Fruit fly (Drosophila melanogaster) ovary, adult (tissue): ENCODE data around the gene CCDC53.

Experiments
- CG17801 ChIP-seq: fragments of 200-800 bp; optimal IDR thresholded peaks from 2 replicates; lab custom pipeline; 2019; ENCODE audit warnings: missing biosample characterization, mild to moderate bottlenecking, missing genetic modification characterization, moderate library complexity; ENCODE audit not compliant: partially characterized antibody

The CCDC53 gene

dm6 chr2L:8043282-8043668, 2.4 kb downstream of the CCDC53 start, which contains the start of gene Megf8:
Megf8 (plus strand) TSS chr2L:8043471.
- peak; percentile 7 for TF ChIP-seq CG17801 (GFP tag; lab: Kevin White, UChicago)

dm6 chr2L:8071112-8071976, 30.4 kb downstream of the CCDC53 start, which contains the start of gene poe:
poe (minus strand) TSS chr2L:8071624.
- TF ChIP-seq CG17801 (GFP tag; lab: Kevin White, UChicago) = peak; percentile 65

dm6 chr2L:8072692-8073091, 31.8 kb downstream of the CCDC53 start, which contains the start of the genes MED20 and Trf:
MED20 (minus strand) TSS chr2L:8072848.
Trf (plus strand) TSS chr2L:8072895.
- no peak for TF ChIP-seq CG17801 (GFP tag; lab: Kevin White, UChicago)

dm6 chr2L:8080645-8081044, 39.7 kb downstream of the CCDC53 start:
- TF ChIP-seq CG17801 (GFP tag; lab: Kevin White, UChicago) = no peak

- no peak for TF ChIP-seq CG17801 (GFP tag; lab: Kevin White, UChicago)
Observed at dm6 chr2L:8081640-8082485, 41.0 kb downstream of the CCDC53 start.

- TF ChIP-seq CG17801 (GFP tag; lab: Kevin White, UChicago) = peak; percentile 14
Observed at dm6 chr2L:8082692-8083412, 41.9 kb downstream of the CCDC53 start, which contains the start of gene Mcr. Mcr (minus strand) TSS chr2L:8082982.

- TF ChIP-seq CG17801 (GFP tag; lab: Kevin White, UChicago) = no peak
Observed at dm6 chr2L:8083413-8083426, 42.3 kb downstream of the CCDC53 start, which contains the start of gene Bsg. Bsg (plus strand) TSS chr2L:8083420.

dm6 chr2L:8083427-8084295, 42.8 kb downstream of the CCDC53 start:
- no peak for TF ChIP-seq CG17801 (GFP tag; lab: Kevin White, UChicago)

- no peak for TF ChIP-seq CG17801 (GFP tag; lab: Kevin White, UChicago)
Observed at dm6 chr2L:8084349-8085203, 43.7 kb downstream of the CCDC53 start.

dm6 chr2L:8085466-8086164, 44.7 kb downstream of the CCDC53 start:
- no peak for TF ChIP-seq CG17801 (GFP tag; lab: Kevin White, UChicago)

- no peak for TF ChIP-seq CG17801 (GFP tag; lab: Kevin White, UChicago)
Observed at dm6 chr2L:8086736-8087467, 46.0 kb downstream of the CCDC53 start.

- no peak for TF ChIP-seq CG17801 (GFP tag; lab: Kevin White, UChicago)
Observed at dm6 chr2L:8087468-8087789, 46.5 kb downstream of the CCDC53 start.
